Worm (Caenorhabditis elegans) whole organism, L1 larva: ENCODE results near the gene sre-40.

Experiments used
- blmp-1 ChIP-seq: fragments of 150-350 bp; optimal IDR thresholded peaks from 2 replicates; lab custom pipeline; 2014; ENCODE audit warnings: missing biosample characterization, missing genetic modification characterization
- nhr-28 ChIP-seq: fragments of 150-350 bp; optimal IDR thresholded peaks from 2 replicates; lab custom pipeline; 2014; ENCODE audit warnings: missing biosample characterization, missing genetic modification characterization
- nhr-76 ChIP-seq: sonication (generic microtip); optimal IDR thresholded peaks from 2 replicates; lab custom pipeline; 2017; ENCODE audit warnings: missing biosample characterization, missing genetic modification characterization
- nhr-77 ChIP-seq: fragments of 150-350 bp; optimal IDR thresholded peaks from 2 replicates; lab custom pipeline; 2014; ENCODE audit warnings: missing biosample characterization, missing genetic modification characterization
- pqm-1 ChIP-seq: sonication (generic microtip); optimal IDR thresholded peaks from 3 replicates; lab custom pipeline; 2017; ENCODE audit warnings: missing biosample characterization, missing genetic modification characterization
- snpc-4 ChIP-seq: fragments of 150-350 bp; optimal IDR thresholded peaks from 2 replicates; lab custom pipeline; 2014; ENCODE audit warnings: missing biosample characterization, missing genetic modification characterization

DNA sequence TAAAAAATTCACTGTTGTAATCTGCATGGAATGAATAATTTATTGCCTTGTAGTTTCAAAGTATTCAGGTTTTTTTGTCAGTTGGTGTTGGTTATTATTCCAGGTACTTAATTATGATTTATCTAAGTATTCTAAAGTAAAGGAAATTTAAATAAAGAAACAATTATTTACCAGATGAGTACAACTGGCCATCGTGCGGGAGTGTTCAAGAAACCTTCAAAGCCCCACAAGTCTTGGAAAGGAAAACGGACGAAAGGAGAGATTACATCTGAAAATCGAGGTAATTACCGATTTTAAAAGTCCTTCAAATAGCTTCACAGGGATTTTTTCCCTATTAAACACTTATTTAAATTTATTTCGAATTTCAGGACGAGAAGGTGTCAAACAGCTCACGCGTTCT, 26.5 kb upstream of the sre-40 start, which contains the start of gene tag-151:
- TF ChIP-seq nhr-28 (tag; lab: Kevin White, UChicago) (no peak), nhr-76 (no peak), nhr-77 (no peak), snpc-4 (no peak), blmp-1 (tag; lab: Kevin White, UChicago) (no peak), pqm-1 (no peak)
